Fruit fly (Drosophila melanogaster) Kc167 (cell line): ENCODE results near the gene CG31637.

Source experiments
- Myc ChIP-seq: fragments of >200 bp; optimal IDR thresholded peaks from 2 replicates; lab custom pipeline; 2017; ENCODE audit warnings: missing external identifiers
- Sin3A ChIP-seq: fragments of >200 bp; optimal IDR thresholded peaks from 2 replicates; lab custom pipeline; 2018; ENCODE audit warnings: missing external identifiers
- h ChIP-seq: fragments of >200 bp; optimal IDR thresholded peaks from 3 replicates; lab custom pipeline; 2018; ENCODE audit warnings: missing external identifiers
- insv ChIP-seq: fragments of >200 bp; optimal IDR thresholded peaks from 3 replicates; lab custom pipeline; 2018; ENCODE audit warnings: missing external identifiers
- psq ChIP-seq: fragments of >200 bp; optimal IDR thresholded peaks from 2 replicates; lab custom pipeline; 2017; ENCODE audit warnings: missing external identifiers
- ttk ChIP-seq: sonication (Bioruptor generic); optimal IDR thresholded peaks from 2 replicates; lab custom pipeline; 2017; ENCODE audit warnings: missing external identifiers

Gene CG31637

DNA sequence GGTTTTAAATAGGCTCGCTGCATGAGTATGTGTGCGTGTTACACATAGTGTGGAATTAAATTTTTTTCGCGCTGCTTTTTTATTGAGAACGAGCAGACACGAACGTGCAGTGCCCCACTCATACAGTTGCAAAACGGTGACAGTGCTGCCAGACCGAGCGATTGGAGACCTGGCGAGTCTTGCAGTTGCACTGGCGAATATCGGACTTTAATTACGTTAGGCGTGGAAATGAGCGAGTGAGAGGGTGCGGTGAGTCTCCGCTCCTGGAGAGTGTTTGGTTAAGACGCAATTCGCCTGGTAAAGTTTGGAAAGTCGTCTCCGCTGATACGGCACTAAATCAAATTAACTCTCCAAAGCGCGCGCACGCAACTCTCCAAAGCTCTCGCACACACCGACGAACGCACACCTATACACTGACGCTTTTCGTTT lies 17.1 kb upstream of the CG31637 start:
- no peak for TF ChIP-seq h (lab: Kevin White, UChicago)
- TF ChIP-seq ttk = no peak
- no peak for TF ChIP-seq Myc (lab: Kevin White, UChicago)
- TF ChIP-seq Sin3A = no peak
- TF ChIP-seq insv (lab: Kevin White, UChicago) = no peak
- no peak for TF ChIP-seq psq (lab: Kevin White, UChicago)

DNA sequence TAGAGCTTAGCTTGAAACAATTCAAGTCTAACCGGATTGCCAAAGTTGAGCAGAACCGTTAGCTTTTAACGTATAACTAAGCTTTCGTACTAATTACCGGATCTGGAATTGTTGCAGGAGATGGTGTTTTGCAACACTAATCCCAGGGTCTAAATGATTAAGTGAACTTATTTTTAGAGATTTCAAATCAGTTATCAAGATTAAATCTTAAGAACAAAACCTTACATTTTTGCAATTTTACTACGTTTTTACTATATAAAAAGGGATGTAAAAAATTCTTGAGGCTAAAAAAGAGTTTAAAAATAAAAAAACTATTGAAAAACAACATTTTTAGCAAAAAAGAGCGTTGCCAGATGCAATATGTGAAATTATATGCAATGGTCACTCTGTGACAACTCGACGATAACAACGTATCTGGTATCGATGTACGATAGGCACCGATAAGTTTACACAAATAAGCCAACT lies 9.7 kb upstream of the CG31637 start, which contains the start of the genes KFase and epsilonCOP:
KFase (minus strand) TSS at position 81 of the 465 bp plus-strand sequence.
epsilonCOP (plus strand) TSS at position 415 of the 465 bp plus-strand sequence.
- TF ChIP-seq psq (lab: Kevin White, UChicago) (no peak), insv (lab: Kevin White, UChicago) (no peak), ttk (no peak), Myc (lab: Kevin White, UChicago) (no peak), Sin3A (no peak), h (lab: Kevin White, UChicago) (no peak)

DNA sequence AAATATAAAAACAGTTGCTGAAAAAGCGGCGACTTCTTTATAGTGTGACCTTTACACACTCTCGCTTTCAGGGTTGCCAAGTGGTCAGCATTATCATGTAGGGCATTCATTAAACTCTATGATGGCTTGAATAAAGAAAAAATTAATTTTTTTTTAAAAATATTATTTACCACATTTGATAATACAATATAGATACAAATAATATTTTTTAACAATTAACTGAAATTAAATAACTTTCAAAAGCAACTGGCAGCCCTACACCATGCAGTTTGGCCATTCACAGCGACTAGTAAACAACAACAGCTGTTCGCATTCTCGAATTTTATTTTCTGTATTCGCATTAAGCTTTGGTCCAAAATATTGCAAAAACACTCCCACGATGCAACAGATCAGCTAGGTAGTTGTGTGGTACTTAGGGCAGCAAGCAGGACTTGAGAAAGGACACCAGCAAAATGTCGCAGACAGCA lies 7.6 kb upstream of the CG31637 start, which contains the start of the genes Phf5a and CG31638:
Phf5a (minus strand) TSS at position 61 of the 467 bp plus-strand sequence.
CG31638 (plus strand) TSS at position 279 of the 467 bp plus-strand sequence.
- TF ChIP-seq Sin3A (no peak), insv (lab: Kevin White, UChicago) (no peak), psq (lab: Kevin White, UChicago) (no peak), Myc (lab: Kevin White, UChicago) (no peak), ttk (no peak), h (lab: Kevin White, UChicago) (no peak)

DNA sequence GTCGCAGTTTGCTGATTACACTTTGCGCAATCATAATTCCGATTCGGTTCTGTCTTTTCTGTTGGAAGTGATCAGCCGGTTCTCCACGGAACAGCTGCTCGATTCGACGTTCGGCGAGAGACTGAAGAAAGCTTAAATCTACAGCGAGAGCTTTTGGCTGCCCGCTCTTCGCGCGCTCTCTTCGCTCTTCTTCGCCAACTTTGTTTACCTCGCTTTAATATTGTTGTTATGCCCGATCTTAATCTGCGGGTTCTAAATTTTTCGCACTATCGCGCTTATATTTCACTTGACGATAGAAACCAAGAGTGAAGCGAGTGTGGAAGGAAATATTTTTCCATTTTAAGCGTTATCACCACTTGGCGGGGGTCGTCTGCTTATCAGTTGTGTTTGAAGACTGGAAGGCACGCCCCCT lies 4.0 kb upstream of the CG31637 start, which contains the start of gene CG9547:
CG9547 (minus strand) TSS at position 128 of the 412 bp plus-strand sequence.
- no peak for TF ChIP-seq Sin3A
- no peak for TF ChIP-seq psq (lab: Kevin White, UChicago)
- no peak for TF ChIP-seq insv (lab: Kevin White, UChicago)
- no peak for TF ChIP-seq Myc (lab: Kevin White, UChicago)
- TF ChIP-seq ttk = no peak
- no peak for TF ChIP-seq h (lab: Kevin White, UChicago)

dm6 chr2L:6496753-6497152 lies 1.7 kb upstream of the CG31637 start, which contains the start of gene CG9550:
CG9550 (plus strand) TSS chr2L:6497053.
- TF ChIP-seq h (lab: Kevin White, UChicago) (no peak), Myc (lab: Kevin White, UChicago) (no peak)

dm6 chr2L:6500648-6501325 lies 2.3 kb downstream of the CG31637 start:
- TF ChIP-seq ttk (no peak), insv (lab: Kevin White, UChicago) (no peak), h (lab: Kevin White, UChicago) (no peak), Myc (lab: Kevin White, UChicago) (no peak)

DNA sequence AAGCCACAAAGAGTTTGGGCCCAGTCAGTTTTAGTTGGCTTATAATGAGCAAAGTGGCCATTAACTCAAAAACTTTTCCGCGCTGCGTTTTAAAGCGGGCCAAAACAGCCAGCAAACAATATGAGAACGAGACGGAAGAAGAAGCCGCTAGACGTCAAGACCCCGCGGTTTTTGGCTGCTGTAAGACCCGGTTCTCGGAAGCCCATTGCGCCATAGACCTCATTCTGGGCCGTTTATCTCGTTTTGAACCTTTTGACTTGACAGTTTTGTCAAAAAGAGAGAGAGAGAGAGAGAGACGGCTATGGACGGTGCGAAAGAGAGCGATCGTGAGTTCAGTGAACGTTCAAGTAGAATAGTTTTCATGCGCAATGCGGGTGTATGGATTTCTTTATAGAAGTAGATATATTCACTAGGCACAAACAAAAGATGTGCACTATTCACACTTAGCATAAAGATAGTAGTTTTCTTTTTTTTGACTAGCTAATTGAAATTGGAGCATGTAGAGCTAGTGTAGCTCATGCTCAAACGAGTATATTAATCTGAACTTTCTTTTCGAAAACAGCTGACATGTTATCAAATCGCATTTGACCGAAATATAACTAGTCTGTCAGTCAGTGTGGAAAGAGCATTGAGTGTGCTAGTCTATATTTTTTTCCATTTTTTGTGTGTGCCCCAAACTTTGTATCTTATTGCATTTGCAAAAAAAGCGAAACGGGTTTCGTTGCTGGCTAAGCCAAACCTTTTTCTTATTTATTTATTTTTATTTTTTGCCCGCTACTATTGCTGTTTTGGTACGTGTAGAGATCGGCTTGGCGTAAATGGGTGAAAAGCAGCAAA lies 4.7 kb downstream of the CG31637 start:
- no peak for TF ChIP-seq h (lab: Kevin White, UChicago)
- TF ChIP-seq ttk = no peak
- no peak for TF ChIP-seq psq (lab: Kevin White, UChicago)
- TF ChIP-seq insv (lab: Kevin White, UChicago) = no peak
- TF ChIP-seq Myc (lab: Kevin White, UChicago) = no peak
- no peak for TF ChIP-seq Sin3A

DNA sequence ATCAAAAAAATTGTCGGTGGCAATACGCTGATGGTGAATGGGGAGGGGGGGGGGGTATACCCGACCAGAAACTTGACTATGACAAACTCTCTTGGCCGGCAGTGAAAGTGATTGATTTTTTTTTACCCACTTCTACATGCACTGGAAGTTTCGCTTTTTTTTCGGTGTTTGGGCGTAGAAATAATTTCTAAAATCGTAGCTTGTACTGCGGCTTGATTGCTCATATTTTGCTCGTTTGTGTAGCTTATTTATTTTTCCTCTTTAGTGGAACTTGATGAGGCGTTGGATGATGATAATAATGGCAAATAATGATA lies 5.2 kb downstream of the CG31637 start:
- no peak for TF ChIP-seq insv (lab: Kevin White, UChicago)

dm6 chr2L:6508666-6509065 lies 10.2 kb downstream of the CG31637 start:
- no peak for TF ChIP-seq h (lab: Kevin White, UChicago)
- no peak for TF ChIP-seq ttk
- no peak for TF ChIP-seq Myc (lab: Kevin White, UChicago)
- TF ChIP-seq psq (lab: Kevin White, UChicago) = no peak
- TF ChIP-seq Sin3A = no peak

dm6 chr2L:6513948-6514347 lies 15.5 kb downstream of the CG31637 start:
- TF ChIP-seq Myc (lab: Kevin White, UChicago) (no peak), ttk (no peak), Sin3A (no peak), psq (lab: Kevin White, UChicago) (no peak), h (lab: Kevin White, UChicago) (no peak), insv (lab: Kevin White, UChicago) (no peak)

DNA sequence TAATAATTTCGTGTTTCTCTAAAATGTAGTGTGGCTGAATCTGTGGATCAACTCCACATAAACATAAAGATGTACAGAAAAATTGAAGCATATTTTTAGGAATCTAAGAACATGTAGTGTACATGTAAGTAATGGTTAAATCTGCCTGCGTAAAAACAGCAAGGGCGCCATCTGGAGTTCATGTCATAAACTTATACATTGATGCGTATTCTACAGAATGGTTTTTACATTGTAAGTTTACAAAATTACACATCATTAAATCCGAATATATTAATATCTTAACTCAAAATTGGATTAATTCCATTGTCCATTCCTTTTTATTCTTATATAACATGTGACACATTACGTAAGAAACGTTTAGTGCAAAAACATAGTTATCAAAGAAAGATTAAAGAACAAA lies 28.5 kb downstream of the CG31637 start:
- TF ChIP-seq h (lab: Kevin White, UChicago) (no peak), insv (lab: Kevin White, UChicago) (no peak), psq (lab: Kevin White, UChicago) (no peak), ttk (no peak), Myc (lab: Kevin White, UChicago) (no peak), Sin3A (no peak)

DNA sequence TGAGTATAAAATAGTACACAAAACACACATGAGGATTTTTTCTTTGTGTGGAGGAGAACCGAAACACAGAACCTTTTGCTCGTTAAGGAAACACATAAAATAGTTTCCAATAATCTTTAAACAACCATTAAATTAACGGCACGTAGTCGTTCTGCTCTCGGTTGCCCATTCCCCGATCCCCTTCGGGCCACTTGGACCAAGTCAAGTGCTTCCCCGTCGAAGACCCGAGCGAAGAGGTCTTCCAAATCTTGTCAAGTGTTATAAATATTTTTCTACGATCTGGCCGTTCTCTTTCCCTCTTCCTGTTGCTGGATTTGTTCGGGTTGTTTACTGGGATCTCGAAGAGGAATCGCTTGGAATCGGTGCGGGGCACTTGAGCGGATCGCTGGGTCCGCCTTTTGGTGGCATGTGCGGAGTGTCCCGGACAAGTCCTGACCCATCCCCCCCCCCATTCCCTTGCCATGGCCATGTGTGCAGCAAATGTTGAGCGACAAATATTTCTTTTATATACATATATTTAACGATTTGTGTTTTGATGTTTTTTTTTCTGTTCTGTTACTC lies 32.6 kb downstream of the CG31637 start:
- no peak for TF ChIP-seq h (lab: Kevin White, UChicago)
- TF ChIP-seq Myc (lab: Kevin White, UChicago) = no peak
- TF ChIP-seq insv (lab: Kevin White, UChicago) = no peak
- TF ChIP-seq psq (lab: Kevin White, UChicago) = no peak
- no peak for TF ChIP-seq Sin3A
- TF ChIP-seq ttk = no peak
